Fruit fly (Drosophila melanogaster): ENCODE data around the gene CG14151.

CG14151 gene

DNA sequence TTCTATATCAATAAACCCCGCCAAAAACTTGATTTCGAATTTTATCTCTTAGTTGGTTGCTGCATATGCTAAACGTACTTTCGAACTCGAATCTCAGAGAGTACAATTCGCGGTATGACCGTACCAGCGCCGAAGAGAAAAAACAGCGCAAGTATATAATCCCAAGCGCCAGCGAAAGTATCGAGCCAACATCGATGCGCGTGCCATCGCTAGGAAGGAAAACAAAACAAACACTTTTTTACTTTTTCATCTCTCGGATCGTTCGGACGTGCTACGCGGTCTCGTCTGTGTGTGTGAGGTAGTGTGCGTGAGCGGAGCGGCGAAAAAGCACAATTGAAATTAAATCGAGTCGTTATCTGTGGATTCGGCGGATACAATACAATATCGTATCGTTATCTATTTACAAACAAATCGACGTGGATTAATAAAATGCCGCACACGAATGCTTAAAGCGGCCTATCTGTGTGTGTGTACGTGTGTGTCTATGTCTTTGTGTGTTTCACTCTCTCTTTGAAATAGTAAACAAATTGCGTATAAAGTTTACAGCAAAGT is 36.3 kb upstream of the CG14151 start, which contains the start of gene simj (continued):
- TF ChIP-seq Tbp (GFP tag; optimal IDR thresholded peaks at IDR 0.05) (peak; percentile 32), ATbp (GFP tag; optimal IDR thresholded peaks at IDR 0.05) (peak; percentile 63), CG15269 (tag; optimal IDR thresholded peaks at IDR 0.05) (peak; percentile 47), so (GFP tag; IDR thresholded peaks at IDR 0.05) (peak; percentile 57; the same call in 1 of the 3 replicates), Awh (GFP tag; IDR thresholded peaks at IDR 0.05) (no peak; the same call in 1 of the 2 replicates), tup (GFP tag; optimal IDR thresholded peaks at IDR 0.05) (no peak), tll (GFP tag; optimal IDR thresholded peaks at IDR 0.05) (no peak), dpn (GFP tag; optimal IDR thresholded peaks at IDR 0.05) (peak; percentile 38 to 49), CG15514 (GFP tag; optimal IDR thresholded peaks at IDR 0.05) (peak; percentile 87), trem (tag; optimal IDR thresholded peaks at IDR 0.05) (peak; percentile 78), H15 (GFP tag; IDR thresholded peaks at IDR 0.05) (no peak), Usf (GFP tag; optimal IDR thresholded peaks at IDR 0.05) (no peak), sens (GFP tag) (peak; percentile 82), CG18262 (tag; optimal IDR thresholded peaks at IDR 0.05) (peak; percentile 34), CG8089 (GFP tag; optimal IDR thresholded peaks at IDR 0.05) (peak; percentile 23), CG17385 (GFP tag; optimal IDR thresholded peaks at IDR 0.05) (peak; percentile 64), CG11723 (GFP tag; optimal IDR thresholded peaks at IDR 0.05) (peak; percentile 12), ind (GFP tag; optimal IDR thresholded peaks at IDR 0.05) (no peak), lola (GFP tag; optimal IDR thresholded peaks at IDR 0.05) (peak in 1 of 3 experiments; percentile 41), repo (GFP tag; optimal IDR thresholded peaks at IDR 0.05) (peak; percentile 40), bbx (GFP tag; IDR thresholded peaks at IDR 0.05; ENCODE audit: partially characterized antibody) (peak; percentile 95), usp (GFP tag; optimal IDR thresholded peaks at IDR 0.05) (no peak), luna (GFP tag; optimal IDR thresholded peaks at IDR 0.05) (peak; percentile 48), Aef1 (GFP tag; IDR thresholded peaks at IDR 0.05) (no peak), Hmx (GFP tag; optimal IDR thresholded peaks at IDR 0.05) (no peak), HLH3B (GFP tag; IDR thresholded peaks at IDR 0.05) (no peak; the same call in 1 of the 2 replicates), Dip3 (GFP tag; optimal IDR thresholded peaks at IDR 0.05) (no peak), Xbp1 (GFP tag; optimal IDR thresholded peaks at IDR 0.05) (peak; percentile 49), pros (GFP tag; optimal IDR thresholded peaks at IDR 0.05) (peak; percentile 18), dan (GFP tag; IDR thresholded peaks at IDR 0.05) (no peak), CTCF (GFP tag; optimal IDR thresholded peaks at IDR 0.05) (peak; percentile 71), Antp (GFP tag; optimal IDR thresholded peaks at IDR 0.05) (no peak), CG11504 (tag; optimal IDR thresholded peaks at IDR 0.05) (peak; percentile 55), sisA (GFP tag; IDR thresholded peaks at IDR 0.05) (no peak), H2.0 (GFP tag; IDR thresholded peaks at IDR 0.05) (0 out of 2 replicates have a peak, but pooled peaks have one; percentile 17), CG15696 (tag; optimal IDR thresholded peaks at IDR 0.05) (peak; percentile 6), Chrac-16 (GFP tag; optimal IDR thresholded peaks at IDR 0.05) (peak; percentile 21), CG10267 (tag; optimal IDR thresholded peaks at IDR 0.05) (peak; percentile 78), insv (GFP tag; optimal IDR thresholded peaks at IDR 0.05) (peak in 1 of 2 experiments; percentile 60), CG12299 (tag; optimal IDR thresholded peaks at IDR 0.05) (peak; percentile 64), nerfin-1 (tag; optimal IDR thresholded peaks at IDR 0.05) (peak; percentile 64), CG6689 (GFP tag; IDR thresholded peaks at IDR 0.05) (0 out of 2 replicates have a peak, but pooled peaks have one; percentile 6), CG30403 (GFP tag; optimal IDR thresholded peaks at IDR 0.05) (peak; percentile 18), Adf1 (GFP tag; IDR thresholded peaks at IDR 0.05) (peak; percentile 68; the same call in 1 of the 2 replicates), CG7987 (GFP tag; optimal IDR thresholded peaks at IDR 0.05) (peak; percentile 70), Fer3 (tag; optimal IDR thresholded peaks at IDR 0.05) (peak; percentile 41), hbn (GFP tag; IDR thresholded peaks at IDR 0.05; ENCODE audit: partially characterized antibody) (peak; percentile 88), odd (GFP tag; optimal IDR thresholded peaks at IDR 0.05) (peak; percentile 42), CG18011 (GFP tag; optimal IDR thresholded peaks at IDR 0.05) (no peak), CG10462 (GFP tag; optimal IDR thresholded peaks at IDR 0.05) (no peak)
